Worm (Caenorhabditis elegans): ENCODE results near the gene W06G6.11.

W06G6.11 gene

DNA sequence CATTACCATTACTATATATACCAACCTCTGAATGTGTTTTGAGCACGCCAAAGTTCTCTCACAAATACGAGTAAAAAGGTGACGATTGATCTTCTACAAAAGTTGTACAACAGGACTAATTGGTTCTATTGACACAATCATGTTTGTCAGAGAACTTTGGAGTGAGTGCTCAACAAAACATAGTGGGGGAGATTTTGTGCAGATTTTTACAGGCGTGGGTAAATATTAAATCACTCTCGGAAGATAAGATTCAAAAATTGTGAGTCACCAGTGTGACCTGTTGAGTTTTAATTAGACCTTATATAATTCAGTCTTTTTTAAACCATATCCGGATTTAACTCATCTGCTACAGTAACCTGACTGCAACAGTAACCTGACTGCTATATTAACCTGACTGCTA is 23.1 kb upstream of the W06G6.11 start, which contains the start of gene F14F8.8:
TSS of gene F14F8.8 (minus strand) at position 101 of the 400 bp plus-strand sequence.
- TF ChIP-seq alr-1 (tag; optimal IDR thresholded peaks at IDR 0.05; ENCODE audit: borderline replicate concordance): no peak

DNA sequence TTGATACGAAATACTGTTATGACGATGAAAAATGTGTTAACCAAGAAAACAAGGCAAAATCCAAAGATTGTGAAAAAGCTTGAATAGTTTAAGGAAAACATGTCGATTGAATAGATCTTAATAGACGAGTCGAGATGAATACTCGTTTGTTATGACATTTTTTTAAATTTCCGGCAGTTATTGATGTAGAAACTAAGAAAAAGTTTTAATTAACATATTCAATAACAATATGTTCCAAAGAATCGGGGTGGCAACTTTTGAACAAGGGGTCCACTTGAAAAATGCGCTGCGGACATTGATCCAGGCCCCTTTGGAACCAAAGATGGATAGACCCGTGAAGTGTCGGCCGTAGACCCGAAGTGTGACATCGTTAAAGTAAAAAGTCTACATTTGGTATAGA is 22.1 kb upstream of the W06G6.11 start, which contains the start of gene str-61:
TSS of gene str-61 (minus strand) at position 101 of the 400 bp plus-strand sequence.
- TF ChIP-seq mdl-1 (tag; optimal IDR thresholded peaks at IDR 0.05) (no peak), ama-1 (optimal IDR thresholded peaks at IDR 0.05) (no peak), xbp-1 (tag; optimal IDR thresholded peaks at IDR 0.05) (no peak), elt-2 (tag; optimal IDR thresholded peaks at IDR 0.05) (no peak), ceh-63 (GFP tag; optimal IDR thresholded peaks at IDR 0.05) (no peak), isw-1 (GFP tag; IDR thresholded peaks at IDR 0.05) (no peak), swsn-7 (tag; optimal IDR thresholded peaks at IDR 0.05) (no peak), ceh-82 (tag; optimal IDR thresholded peaks at IDR 0.05) (no peak), ceh-90 (tag; optimal IDR thresholded peaks at IDR 0.05) (no peak), lin-39 (tag; optimal IDR thresholded peaks at IDR 0.05) (no peak), dsc-1 (tag; optimal IDR thresholded peaks at IDR 0.05) (no peak)

DNA sequence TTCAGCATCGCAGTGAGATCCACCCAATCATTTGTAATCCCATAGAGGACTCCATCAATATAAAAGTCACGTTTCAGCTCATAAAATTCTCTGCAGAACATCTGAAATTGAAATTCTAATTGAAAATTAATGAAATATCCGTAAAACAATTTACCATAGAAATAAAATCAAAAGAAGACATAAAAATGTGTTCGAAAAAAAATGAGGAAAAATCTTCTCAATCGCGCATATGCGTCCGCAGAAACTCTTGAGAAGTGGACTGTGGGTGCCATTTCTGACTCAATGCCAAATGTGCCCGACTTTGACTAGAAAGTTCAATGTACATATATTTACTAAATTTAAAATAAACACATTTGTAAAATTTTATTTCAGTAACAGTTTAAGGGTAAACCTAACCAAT is 19.4 kb upstream of the W06G6.11 start, which contains the start of gene F14F8.9:
TSS of gene F14F8.9 (minus strand) at position 101 of the 400 bp plus-strand sequence.
- TF ChIP-seq lin-39 (tag; optimal IDR thresholded peaks at IDR 0.05): no peak
- TF ChIP-seq nhr-19 (GFP tag; conservative IDR thresholded peaks at IDR 0.05): no peak
- TF ChIP-seq fos-1 (tag; optimal IDR thresholded peaks at IDR 0.05): no peak
- TF ChIP-seq nhr-76 (tag; optimal IDR thresholded peaks at IDR 0.05): no peak
- no peak for TF ChIP-seq unc-62 (GFP tag; optimal IDR thresholded peaks at IDR 0.05)
- TF ChIP-seq unc-130 (tag; optimal IDR thresholded peaks at IDR 0.05): no peak
- no peak for TF ChIP-seq efl-3 (GFP tag; optimal IDR thresholded peaks at IDR 0.05)
- no peak for TF ChIP-seq lsy-2 (tag; optimal IDR thresholded peaks at IDR 0.05)
- no peak for TF ChIP-seq fkh-8 (tag; optimal IDR thresholded peaks at IDR 0.05)
- no peak for TF ChIP-seq sptf-1 (tag; optimal IDR thresholded peaks at IDR 0.05)
- no peak for TF ChIP-seq ceh-63 (GFP tag; optimal IDR thresholded peaks at IDR 0.05)
- TF ChIP-seq alr-1 (tag; optimal IDR thresholded peaks at IDR 0.05; ENCODE audit: borderline replicate concordance): no peak
- no peak for TF ChIP-seq nhr-85 (tag)
- TF ChIP-seq snpc-4 (tag; optimal IDR thresholded peaks at IDR 0.05): no peak
- no peak for TF ChIP-seq egl-13 (tag; optimal IDR thresholded peaks at IDR 0.05)
- no peak for TF ChIP-seq C16A3.4 (tag; optimal IDR thresholded peaks at IDR 0.05)
- no peak for TF ChIP-seq unc-86 (tag; optimal IDR thresholded peaks at IDR 0.05)
- TF ChIP-seq grh-1 (GFP tag; IDR thresholded peaks at IDR 0.05): no peak
- TF ChIP-seq zag-1 (tag; optimal IDR thresholded peaks at IDR 0.05): no peak

DNA sequence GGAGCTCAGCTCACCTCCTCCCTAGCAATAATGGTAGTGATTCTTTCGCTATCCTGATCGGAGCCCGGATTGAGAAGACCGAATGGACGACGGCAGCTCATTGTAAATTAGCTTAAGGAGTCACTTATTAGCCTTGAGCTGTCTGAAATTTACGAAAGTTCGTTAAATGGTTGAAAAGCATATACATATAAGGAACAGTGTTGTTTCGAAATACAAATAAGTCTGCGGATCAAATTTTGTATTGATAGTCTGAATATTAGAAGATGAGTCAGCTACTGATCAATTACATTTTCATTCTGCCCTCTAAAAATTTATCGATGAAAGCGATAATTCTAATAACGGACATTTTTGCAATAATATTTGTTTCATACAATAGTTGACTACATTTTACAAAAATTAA is 17.5 kb upstream of the W06G6.11 start, which contains the start of gene F14F8.14:
TSS of gene F14F8.14 (minus strand) at position 101 of the 400 bp plus-strand sequence.
- TF ChIP-seq nhr-12 (tag; optimal IDR thresholded peaks at IDR 0.05): no peak
- no peak for TF ChIP-seq nhr-28 (tag; optimal IDR thresholded peaks at IDR 0.05)
- TF ChIP-seq lin-35 (GFP tag; optimal IDR thresholded peaks at IDR 0.05): no peak
- TF ChIP-seq lin-13 (GFP tag; optimal IDR thresholded peaks at IDR 0.05): no peak
- TF ChIP-seq pag-3 (tag; optimal IDR thresholded peaks at IDR 0.05; ENCODE audit: borderline replicate concordance, insufficient read depth): no peak
- no peak for TF ChIP-seq pqm-1 (tag; optimal IDR thresholded peaks at IDR 0.05)
- no peak for TF ChIP-seq nhr-90 (tag; optimal IDR thresholded peaks at IDR 0.05; ENCODE audit: poor library complexity)
- TF ChIP-seq egl-27 (tag; optimal IDR thresholded peaks at IDR 0.05): no peak
- TF ChIP-seq skn-1 (tag; optimal IDR thresholded peaks at IDR 0.05): no peak
- no peak for TF ChIP-seq alr-1 (tag; optimal IDR thresholded peaks at IDR 0.05; ENCODE audit: borderline replicate concordance)
- TF ChIP-seq ets-5 (GFP tag; IDR thresholded peaks at IDR 0.05): no peak
- TF ChIP-seq zip-4 (GFP tag; optimal IDR thresholded peaks at IDR 0.05): no peak
- no peak for TF ChIP-seq ceh-8 (GFP tag; optimal IDR thresholded peaks at IDR 0.05)
- TF ChIP-seq fkh-10 (GFP tag; optimal IDR thresholded peaks at IDR 0.05): no peak
- no peak for TF ChIP-seq ceh-90 (tag; optimal IDR thresholded peaks at IDR 0.05)

Measured in whole organism, L1 larva.